Worm (Caenorhabditis elegans): ENCODE results near the gene R08E3.3.

The R08E3.3 gene

ce11 chrX:4787525-4787924 lies 30.9 kb upstream of the R08E3.3 start:
- TF ChIP-seq nhr-76 (tag; optimal IDR thresholded peaks at IDR 0.05): no peak
- no peak for TF ChIP-seq pqm-1 (tag; optimal IDR thresholded peaks at IDR 0.05)
- TF ChIP-seq aly-2 (tag; optimal IDR thresholded peaks at IDR 0.05): no peak
- TF ChIP-seq nhr-28 (tag; optimal IDR thresholded peaks at IDR 0.05): no peak
- TF ChIP-seq nhr-77 (tag; optimal IDR thresholded peaks at IDR 0.05): no peak
- TF ChIP-seq jun-1 (tag; optimal IDR thresholded peaks at IDR 0.05): no peak
- no peak for TF ChIP-seq ceh-82 (tag; optimal IDR thresholded peaks at IDR 0.05)
- TF ChIP-seq zag-1 (tag; optimal IDR thresholded peaks at IDR 0.05): no peak
- no peak for TF ChIP-seq nhr-23 (tag; optimal IDR thresholded peaks at IDR 0.05)
- TF ChIP-seq lin-39 (tag; optimal IDR thresholded peaks at IDR 0.05): no peak
- no peak for TF ChIP-seq lsy-12 (tag; optimal IDR thresholded peaks at IDR 0.05)
- TF ChIP-seq elt-2 (tag; optimal IDR thresholded peaks at IDR 0.05): no peak
- no peak for TF ChIP-seq snpc-4 (tag; optimal IDR thresholded peaks at IDR 0.05)

ce11 chrX:4788958-4789357 lies 29.4 kb upstream of the R08E3.3 start:
- TF ChIP-seq nfya-1 (tag; optimal IDR thresholded peaks at IDR 0.05; ENCODE audit: insufficient read depth): peak; percentile 19
- TF ChIP-seq ceh-82 (tag; optimal IDR thresholded peaks at IDR 0.05): no peak
- TF ChIP-seq nhr-43 (tag; optimal IDR thresholded peaks at IDR 0.05; ENCODE audit: poor library complexity, severe bottlenecking): peak; percentile 61
- TF ChIP-seq hmg-11 (tag; optimal IDR thresholded peaks at IDR 0.05): peak; percentile 18
- TF ChIP-seq pha-4 (tag; optimal IDR thresholded peaks at IDR 0.05): peak; percentile 64
- TF ChIP-seq elt-2 (tag; optimal IDR thresholded peaks at IDR 0.05): peak; percentile 44
- no peak for TF ChIP-seq pqm-1 (tag; optimal IDR thresholded peaks at IDR 0.05)
- TF ChIP-seq ZK546.5 (tag; optimal IDR thresholded peaks at IDR 0.05): no peak
- no peak for TF ChIP-seq nhr-28 (tag; optimal IDR thresholded peaks at IDR 0.05)
- no peak for TF ChIP-seq skn-1 (tag; optimal IDR thresholded peaks at IDR 0.05)
- TF ChIP-seq R02D3.7 (tag; optimal IDR thresholded peaks at IDR 0.05): no peak
- no peak for TF ChIP-seq ceh-28 (tag; optimal IDR thresholded peaks at IDR 0.05)
- TF ChIP-seq egl-27 (tag; optimal IDR thresholded peaks at IDR 0.05): no peak
- no peak for TF ChIP-seq lin-15B (tag; optimal IDR thresholded peaks at IDR 0.05)
- no peak for TF ChIP-seq fkh-2 (tag; optimal IDR thresholded peaks at IDR 0.05)
- no peak for TF ChIP-seq nhr-25 (tag; optimal IDR thresholded peaks at IDR 0.05)
- TF ChIP-seq ceh-16 (tag; optimal IDR thresholded peaks at IDR 0.05): no peak
- TF ChIP-seq nhr-23 (tag; optimal IDR thresholded peaks at IDR 0.05): peak; percentile 15
- no peak for TF ChIP-seq jun-1 (tag; optimal IDR thresholded peaks at IDR 0.05)
- TF ChIP-seq nhr-76 (tag; optimal IDR thresholded peaks at IDR 0.05): no peak
- TF ChIP-seq daf-12 (tag; optimal IDR thresholded peaks at IDR 0.05): no peak
- no peak for TF ChIP-seq ama-1 (optimal IDR thresholded peaks at IDR 0.05)
- peak in 1 of 3 experiments; percentile 28 for TF ChIP-seq elt-3 (tag; optimal IDR thresholded peaks at IDR 0.05)
- no peak for TF ChIP-seq eor-1 (tag; optimal IDR thresholded peaks at IDR 0.05)
- TF ChIP-seq snpc-4 (tag; optimal IDR thresholded peaks at IDR 0.05): no peak
- no peak for TF ChIP-seq sea-2 (GFP tag; optimal IDR thresholded peaks at IDR 0.05)
- no peak for TF ChIP-seq egl-5 (tag; optimal IDR thresholded peaks at IDR 0.05)
- TF ChIP-seq nhr-77 (tag; optimal IDR thresholded peaks at IDR 0.05): no peak
- TF ChIP-seq nhr-237 (tag; optimal IDR thresholded peaks at IDR 0.05): no peak
- no peak for TF ChIP-seq zag-1 (tag; optimal IDR thresholded peaks at IDR 0.05)
- TF ChIP-seq nhr-11 (tag; optimal IDR thresholded peaks at IDR 0.05): no peak
- no peak for TF ChIP-seq elt-1 (tag; optimal IDR thresholded peaks at IDR 0.05)
- no peak for TF ChIP-seq ceh-9 (tag; optimal IDR thresholded peaks at IDR 0.05)
- no peak for TF ChIP-seq nhr-12 (tag; optimal IDR thresholded peaks at IDR 0.05)
- no peak for TF ChIP-seq mml-1 (tag; optimal IDR thresholded peaks at IDR 0.05)
- no peak for TF ChIP-seq ztf-4 (tag; optimal IDR thresholded peaks at IDR 0.05)
- TF ChIP-seq aly-2 (tag; optimal IDR thresholded peaks at IDR 0.05): no peak
- no peak for TF ChIP-seq tbx-2 (tag; optimal IDR thresholded peaks at IDR 0.05)
- TF ChIP-seq lin-39 (tag; optimal IDR thresholded peaks at IDR 0.05): no peak
- no peak for TF ChIP-seq fos-1 (tag; optimal IDR thresholded peaks at IDR 0.05)
- no peak for TF ChIP-seq unc-39 (tag; optimal IDR thresholded peaks at IDR 0.05)
- no peak for TF ChIP-seq nhr-67 (tag; optimal IDR thresholded peaks at IDR 0.05)
- no peak for TF ChIP-seq unc-62 (GFP tag; optimal IDR thresholded peaks at IDR 0.05)
- no peak for TF ChIP-seq mdl-1 (tag; optimal IDR thresholded peaks at IDR 0.05)
- no peak for TF ChIP-seq fkh-10 (GFP tag; optimal IDR thresholded peaks at IDR 0.05)
- no peak for TF ChIP-seq ztf-11 (tag; optimal IDR thresholded peaks at IDR 0.05)
- peak; percentile 21 for TF ChIP-seq lsy-12 (tag; optimal IDR thresholded peaks at IDR 0.05)

Data from whole organism, L3 larva.